Fruit fly (Drosophila melanogaster): ENCODE results near the gene hdm.

DNA sequence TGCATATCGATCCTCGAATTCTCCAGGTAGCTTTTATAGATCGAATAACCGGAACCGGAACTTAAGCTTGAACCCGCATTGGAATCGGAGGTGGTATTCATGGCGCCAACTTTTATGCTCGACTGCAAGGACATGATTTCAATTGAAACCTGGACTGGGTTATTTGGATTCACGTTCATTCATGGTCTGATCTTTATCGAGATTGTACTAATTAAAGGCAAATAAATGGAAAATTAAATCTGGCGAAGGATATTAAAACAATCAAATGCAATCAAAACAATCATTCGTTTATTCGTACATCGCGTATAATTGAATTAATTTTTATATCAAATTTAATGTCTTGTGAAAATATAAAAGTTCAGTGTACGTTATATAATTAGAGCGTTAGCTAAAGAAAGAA, 36.0 kb downstream of the hdm start, which contains the start of gene Ir7f:
- no peak for TF ChIP-seq CG8478 (optimal IDR thresholded peaks at IDR 0.05)
- no peak for TF ChIP-seq usp (GFP tag; optimal IDR thresholded peaks at IDR 0.05)
- no peak for TF ChIP-seq psq (optimal IDR thresholded peaks at IDR 0.05)
- no peak for TF ChIP-seq Dll (optimal IDR thresholded peaks at IDR 0.05)
- no peak for TF ChIP-seq EcR (GFP tag; optimal IDR thresholded peaks at IDR 0.05)

Data from whole organism.